Fruit fly (Drosophila melanogaster) whole organism, embryonic: ENCODE results near the gene spz5.

Experiments
- Asciz ChIP-seq: fragments of 200-800 bp; sonication (Bioruptor generic); optimal IDR thresholded peaks from 2 replicates; lab custom pipeline; 2017; ENCODE audit warnings: missing biosample characterization, mild to moderate bottlenecking, missing genetic modification characterization, missing genetic modification reagents
- Bdp1 ChIP-seq: fragments of 200-800 bp; sonication (Bioruptor generic); optimal IDR thresholded peaks from 3 replicates; lab custom pipeline; 2016; ENCODE audit warnings: missing biosample characterization, missing genetic modification characterization
- CG10543 ChIP-seq: fragments of 200-800 bp; sonication (Bioruptor generic); optimal IDR thresholded peaks from 3 replicates; lab custom pipeline; 2017; ENCODE audit warnings: missing biosample characterization, mild to moderate bottlenecking, missing genetic modification characterization, moderate library complexity
- CG12071 ChIP-seq: fragments of 200-800 bp; sonication (Bioruptor generic); optimal IDR thresholded peaks from 3 replicates; lab custom pipeline; 2018; ENCODE audit warnings: missing biosample characterization, mild to moderate bottlenecking, missing genetic modification characterization
- CG14050 ChIP-seq: fragments of 200-800 bp; sonication (Bioruptor generic); IDR thresholded peaks from 3 replicates; pipeline ENCODE4 v1.3.6; 2022; ENCODE audit warnings: missing biosample characterization, missing genetic modification characterization
- CG15601 ChIP-seq: fragments of 200-800 bp; sonication (Bioruptor generic); optimal IDR thresholded peaks from 3 replicates; lab custom pipeline; 2019; ENCODE audit warnings: missing biosample characterization, mild to moderate bottlenecking, missing genetic modification characterization, moderate library complexity
- CG1647 ChIP-seq: fragments of 200-800 bp; sonication (Bioruptor generic); optimal IDR thresholded peaks from 3 replicates; lab custom pipeline; 2016; ENCODE audit warnings: missing biosample characterization, missing genetic modification characterization
- CG16863 ChIP-seq: fragments of 200-800 bp; sonication (Bioruptor generic); optimal IDR thresholded peaks from 3 replicates; lab custom pipeline; 2016; ENCODE audit warnings: missing biosample characterization, missing genetic modification characterization
- CG18599 ChIP-seq: fragments of 200-800 bp; sonication (Bioruptor generic); optimal IDR thresholded peaks from 3 replicates; lab custom pipeline; 2017; ENCODE audit warnings: missing biosample characterization, missing genetic modification characterization, mild to moderate bottlenecking, moderate library complexity, missing genetic modification reagents
- CG30403 ChIP-seq: fragments of 200-800 bp; sonication (Bioruptor generic); optimal IDR thresholded peaks from 3 replicates; lab custom pipeline; 2016; ENCODE audit warnings: missing biosample characterization, missing genetic modification characterization
- CG31388 ChIP-seq: fragments of 200-800 bp; sonication (Bioruptor generic); optimal IDR thresholded peaks from 2 replicates; lab custom pipeline; 2016; ENCODE audit warnings: missing biosample characterization, missing genetic modification characterization
- CG34376 ChIP-seq: fragments of 200-800 bp; sonication (Bioruptor generic); optimal IDR thresholded peaks from 2 replicates; lab custom pipeline; 2018; ENCODE audit warnings: missing biosample characterization, mild to moderate bottlenecking, missing genetic modification characterization
- CG6175 ChIP-seq: fragments of 200-800 bp; sonication (Bioruptor generic); IDR thresholded peaks from 3 replicates; pipeline ENCODE4 v1.3.6; 2022; ENCODE audit warnings: missing biosample characterization, missing genetic modification characterization
- CG6689 ChIP-seq: fragments of 200-800 bp; sonication (Bioruptor generic); IDR thresholded peaks from 2 replicates; pipeline ENCODE4 v1.3.6; 2022; ENCODE audit warnings: missing biosample characterization, missing genetic modification characterization
- CG7928 ChIP-seq: fragments of 200-800 bp; sonication (Bioruptor generic); optimal IDR thresholded peaks from 2 replicates; lab custom pipeline; 2017; ENCODE audit warnings: missing biosample characterization, mild to moderate bottlenecking, missing genetic modification characterization
- CG8765 ChIP-seq: fragments of 200-800 bp; sonication (Bioruptor generic); IDR thresholded peaks from 2 replicates; pipeline ENCODE4 v1.3.6; 2022; ENCODE audit warnings: missing biosample characterization, missing genetic modification characterization
- CG9215 ChIP-seq: fragments of 200-800 bp; sonication (Bioruptor generic); IDR thresholded peaks from 2 replicates; pipeline ENCODE4 v1.3.6; 2022; ENCODE audit warnings: missing biosample characterization, missing genetic modification characterization
- CoRest ChIP-seq: fragments of 200-800 bp; sonication (Bioruptor generic); optimal IDR thresholded peaks from 3 replicates; lab custom pipeline; 2018; ENCODE audit warnings: missing biosample characterization, mild to moderate bottlenecking, missing genetic modification characterization, moderate library complexity
- D19A ChIP-seq: fragments of 200-800 bp; optimal IDR thresholded peaks from 3 replicates; lab custom pipeline; 2019; ENCODE audit warnings: missing biosample characterization, mild to moderate bottlenecking, missing genetic modification characterization, moderate library complexity
- Deaf1 ChIP-seq: fragments of 200-800 bp; optimal IDR thresholded peaks from 3 replicates; lab custom pipeline; 2019; ENCODE audit warnings: missing biosample characterization, mild to moderate bottlenecking, missing genetic modification characterization, moderate library complexity
- Doc3 ChIP-seq: fragments of 200-800 bp; sonication (Bioruptor generic); IDR thresholded peaks from 3 replicates; pipeline ENCODE4 v1.3.6; 2022; ENCODE audit warnings: missing biosample characterization, missing genetic modification characterization; ENCODE audit not compliant: partially characterized antibody
- Fer2 ChIP-seq: fragments of 200-800 bp; sonication (Bioruptor generic); optimal IDR thresholded peaks from 2 replicates; lab custom pipeline; 2018; ENCODE audit warnings: missing biosample characterization, mild to moderate bottlenecking, missing genetic modification characterization, moderate library complexity
- Gsc ChIP-seq: fragments of 200-800 bp; sonication (Bioruptor generic); IDR thresholded peaks from 2 replicates; pipeline ENCODE4 v1.3.6; 2022; ENCODE audit warnings: missing biosample characterization, missing genetic modification characterization
- Hmx ChIP-seq: fragments of 200-800 bp; sonication (Bioruptor generic); optimal IDR thresholded peaks from 2 replicates; lab custom pipeline; 2016; ENCODE audit warnings: missing biosample characterization, missing genetic modification characterization
- MBD-R2 ChIP-seq: fragments of 200-800 bp; sonication (Bioruptor generic); IDR thresholded peaks from 2 replicates; pipeline ENCODE4 v1.3.6; 2022; ENCODE audit warnings: missing biosample characterization, missing genetic modification characterization
- Meics ChIP-seq: fragments of 200-800 bp; sonication (Bioruptor generic); optimal IDR thresholded peaks from 2 replicates; lab custom pipeline; 2017; ENCODE audit warnings: missing biosample characterization, mild to moderate bottlenecking, missing genetic modification characterization
- Oaz ChIP-seq: fragments of 200-800 bp; sonication (Bioruptor generic); IDR thresholded peaks from 2 replicates; pipeline ENCODE4 v1.3.6; 2022; ENCODE audit warnings: missing biosample characterization, missing genetic modification characterization
- Ptx1 ChIP-seq: fragments of 200-800 bp; sonication (Bioruptor generic); IDR thresholded peaks from 2 replicates; pipeline ENCODE4 v1.3.6; 2022; ENCODE audit warnings: missing biosample characterization, missing genetic modification characterization
- Rfx ChIP-seq: fragments of 200-800 bp; sonication (Bioruptor generic); IDR thresholded peaks from 2 replicates; pipeline ENCODE4 v1.3.6; 2022; ENCODE audit warnings: missing biosample characterization, missing genetic modification characterization
- Side ChIP-seq: fragments of 200-800 bp; sonication (Bioruptor generic); optimal IDR thresholded peaks from 2 replicates; lab custom pipeline; 2016; ENCODE audit warnings: missing biosample characterization, missing genetic modification characterization
- Stat92E ChIP-seq, 3 experiments: fragments of >200 bp in 2 of 3; fragments of 200-800 bp in 1 of 3; sonication (Bioruptor generic) in 1 of 3; optimal IDR thresholded peaks; 2 replicates each; lab custom pipeline; 2017 to 2019; ENCODE audit warnings: missing biosample characterization in 3 of 3, missing genetic modification characterization in 3 of 3, mild to moderate bottlenecking in 1 of 3, moderate library complexity in 1 of 3
- Xrp1 ChIP-seq: fragments of 200-800 bp; sonication (Bioruptor generic); IDR thresholded peaks from 2 replicates; pipeline ENCODE4 v1.3.6; 2022; ENCODE audit warnings: missing biosample characterization, missing genetic modification characterization
- aop ChIP-seq: fragments of 200-800 bp; sonication (Bioruptor generic); IDR thresholded peaks from 2 replicates; pipeline ENCODE4 v1.3.6; 2022; ENCODE audit warnings: missing biosample characterization, missing genetic modification characterization
- bbx ChIP-seq: fragments of 200-800 bp; sonication (Bioruptor generic); IDR thresholded peaks from 2 replicates; pipeline ENCODE4 v1.3.6; 2022; ENCODE audit warnings: missing biosample characterization, missing genetic modification characterization; ENCODE audit not compliant: partially characterized antibody
- bsh ChIP-seq, 2 experiments: fragments of 200-800 bp; sonication (Bioruptor generic); optimal IDR thresholded peaks; 2 replicates each; lab custom pipeline; 2017 to 2018; ENCODE audit warnings: mild to moderate bottlenecking in 2 of 2, missing biosample characterization in 2 of 2, missing genetic modification characterization in 2 of 2, moderate library complexity in 1 of 2
- chm ChIP-seq: fragments of 200-800 bp; sonication (Bioruptor generic); IDR thresholded peaks from 2 replicates; pipeline ENCODE4 v1.3.6; 2022; ENCODE audit warnings: missing biosample characterization, missing genetic modification characterization
- crol ChIP-seq: fragments of 200-800 bp; sonication (Bioruptor generic); IDR thresholded peaks from 2 replicates; pipeline ENCODE4 v1.3.6; 2022; ENCODE audit warnings: missing biosample characterization, missing genetic modification characterization
- crp ChIP-seq, 2 experiments: fragments of 200-800 bp; sonication (Bioruptor generic); optimal IDR thresholded peaks; 2 replicates in 1 of 2; 3 replicates in 1 of 2; lab custom pipeline; 2017; ENCODE audit warnings: missing biosample characterization in 2 of 2, missing genetic modification characterization in 2 of 2, mild to moderate bottlenecking in 1 of 2, moderate library complexity in 1 of 2
- danr ChIP-seq: fragments of 200-800 bp; sonication (Bioruptor generic); IDR thresholded peaks from 2 replicates; pipeline ENCODE4 v1.3.6; 2022; ENCODE audit warnings: missing biosample characterization, missing genetic modification characterization
- fd3F ChIP-seq: fragments of 200-800 bp; sonication (Bioruptor generic); optimal IDR thresholded peaks from 2 replicates; lab custom pipeline; 2018; ENCODE audit warnings: missing biosample characterization, mild to moderate bottlenecking, missing genetic modification characterization, moderate library complexity
- gce ChIP-seq: fragments of 200-800 bp; sonication (Bioruptor generic); IDR thresholded peaks from 3 replicates; pipeline ENCODE4 v1.3.6; 2022; ENCODE audit warnings: missing biosample characterization, missing genetic modification characterization
- jigr1 ChIP-seq: fragments of 200-800 bp; sonication (Bioruptor generic); IDR thresholded peaks from 3 replicates; pipeline ENCODE4 v1.3.6; 2022; ENCODE audit warnings: missing biosample characterization, missing genetic modification characterization
- lola ChIP-seq, 3 experiments: fragments of >200 bp in 2 of 3; fragments of 200-800 bp in 1 of 3; sonication (Bioruptor generic) in 1 of 3; optimal IDR thresholded peaks; 2 replicates each; lab custom pipeline; 2017 to 2019; ENCODE audit warnings: missing biosample characterization in 3 of 3, missing genetic modification characterization in 3 of 3, mild to moderate bottlenecking in 1 of 3, moderate library complexity in 1 of 3
- mam ChIP-seq: fragments of 200-800 bp; sonication (Bioruptor generic); optimal IDR thresholded peaks from 3 replicates; lab custom pipeline; 2016; ENCODE audit warnings: missing biosample characterization, missing genetic modification characterization
- nom ChIP-seq: fragments of 200-800 bp; sonication (Bioruptor generic); optimal IDR thresholded peaks from 2 replicates; lab custom pipeline; 2017; ENCODE audit warnings: missing biosample characterization, missing genetic modification characterization, mild to moderate bottlenecking, moderate library complexity, missing genetic modification reagents
- pb ChIP-seq: fragments of 200-800 bp; sonication (Bioruptor generic); optimal IDR thresholded peaks from 3 replicates; lab custom pipeline; 2016; ENCODE audit warnings: missing biosample characterization, missing genetic modification characterization
- tin ChIP-seq: fragments of 200-800 bp; sonication (Bioruptor generic); optimal IDR thresholded peaks from 3 replicates; lab custom pipeline; 2016; ENCODE audit warnings: missing biosample characterization, missing genetic modification characterization
- unpg ChIP-seq: fragments of 200-800 bp; sonication (Bioruptor generic); optimal IDR thresholded peaks from 3 replicates; lab custom pipeline; 2018; ENCODE audit warnings: missing biosample characterization, mild to moderate bottlenecking, missing genetic modification characterization, moderate library complexity
- zen2 ChIP-seq: fragments of 200-800 bp; sonication (Bioruptor generic); IDR thresholded peaks from 3 replicates; pipeline ENCODE4 v1.3.6; 2022; ENCODE audit warnings: missing biosample characterization, missing genetic modification characterization; ENCODE audit not compliant: partially characterized antibody

Gene spz5

dm6 chr3L:2844913-2845610 lies 46.9 kb downstream of the spz5 start (continued):
- no peak for TF ChIP-seq jigr1 (GFP tag; lab: Robert Waterston, UW)
- TF ChIP-seq CG7928 (GFP tag; lab: Kevin White, UChicago), result no peak
- peak; percentile 50 for TF ChIP-seq unpg (GFP tag; lab: Kevin White, UChicago)
- TF ChIP-seq CG14050 (GFP tag; lab: Robert Waterston, UW), result peak; percentile 18; the same call in 2 of the 3 replicates
- no peak for TF ChIP-seq CG12071 (GFP tag; lab: Kevin White, UChicago)
- peak; percentile 49 for TF ChIP-seq Ptx1 (GFP tag; lab: Robert Waterston, UW)
- no peak for TF ChIP-seq Fer2 (tag; lab: Kevin White, UChicago)
- no peak for TF ChIP-seq CG6175 (GFP tag; lab: Robert Waterston, UW)
- TF ChIP-seq Asciz (GFP tag; lab: Kevin White, UChicago), result peak; percentile 44
- no peak for TF ChIP-seq Hmx
- TF ChIP-seq Bdp1, result no peak
- peak; percentile 7 for TF ChIP-seq mam (GFP tag; lab: Kevin White, UChicago)
- peak; percentile 34 for TF ChIP-seq D19A (tag; lab: Kevin White, UChicago)
- TF ChIP-seq lola (GFP tag; optimal IDR thresholded peaks at IDR 0.05; lab: Kevin White, UChicago), result peak in 1 of 3 experiments; percentile 7
- no peak for TF ChIP-seq pb
- peak; percentile 65 for TF ChIP-seq Rfx (GFP tag; lab: Robert Waterston, UW)
- 0 out of 2 replicates have a peak, but pooled peaks have one; percentile 7 for TF ChIP-seq danr
- no peak for TF ChIP-seq CG31388
- peak; percentile 3 for TF ChIP-seq CG34376 (GFP tag; lab: Kevin White, UChicago)
- TF ChIP-seq crol (GFP tag; lab: Robert Waterston, UW), result peak; percentile 34; the same call in 1 of the 2 replicates
- TF ChIP-seq Xrp1 (GFP tag; lab: Robert Waterston, UW), result peak; percentile 54; the same call in 1 of the 2 replicates
- no peak for TF ChIP-seq crp (GFP tag; optimal IDR thresholded peaks at IDR 0.05; lab: Kevin White, UChicago)
- TF ChIP-seq gce (GFP tag; lab: Robert Waterston, UW), result no peak
- TF ChIP-seq Side (GFP tag; lab: Kevin White, UChicago), result no peak
- peak; percentile 47 for TF ChIP-seq CG6689 (GFP tag; lab: Robert Waterston, UW)
- peak; percentile 0 for TF ChIP-seq Deaf1 (tag; lab: Kevin White, UChicago)
- TF ChIP-seq tin (GFP tag; lab: Kevin White, UChicago), result peak; percentile 22
- peak; percentile 46 for TF ChIP-seq CG30403 (GFP tag; lab: Kevin White, UChicago)
- peak; percentile 60 for TF ChIP-seq CG10543 (GFP tag; lab: Kevin White, UChicago)
- peak; percentile 34; the same call in 1 of the 2 replicates for TF ChIP-seq CG8765 (GFP tag; lab: Robert Waterston, UW)
- no peak for TF ChIP-seq Oaz (GFP tag; lab: Robert Waterston, UW)
- TF ChIP-seq chm (GFP tag; lab: Robert Waterston, UW), result no peak
- TF ChIP-seq CG16863 (GFP tag; lab: Kevin White, UChicago), result no peak
- TF ChIP-seq bbx (GFP tag; lab: Robert Waterston, UW), result no peak
- no peak for TF ChIP-seq Stat92E (GFP tag; optimal IDR thresholded peaks at IDR 0.05; lab: Kevin White, UChicago)
- TF ChIP-seq CG9215 (GFP tag; lab: Robert Waterston, UW), result peak; percentile 21; the same call in 1 of the 2 replicates
- TF ChIP-seq nom (GFP tag; lab: Kevin White, UChicago), result no peak
- peak; percentile 42 for TF ChIP-seq CG15601 (tag; lab: Kevin White, UChicago)
- TF ChIP-seq Meics, result peak; percentile 59
- peak; percentile 72 for TF ChIP-seq CG18599
- peak in 1 of 2 experiments; percentile 64 for TF ChIP-seq bsh (GFP tag; optimal IDR thresholded peaks at IDR 0.05; lab: Kevin White, UChicago)
- no peak for TF ChIP-seq zen2 (GFP tag; lab: Robert Waterston, UW)
- peak; percentile 46 for TF ChIP-seq fd3F (GFP tag; lab: Kevin White, UChicago)
- no peak for TF ChIP-seq Gsc
- no peak for TF ChIP-seq MBD-R2 (GFP tag; lab: Robert Waterston, UW)
- no peak for TF ChIP-seq aop
- TF ChIP-seq Doc3 (GFP tag; lab: Robert Waterston, UW), result no peak
- TF ChIP-seq CoRest (tag; lab: Kevin White, UChicago), result peak; percentile 57
- TF ChIP-seq CG1647, result no peak
